Worm (Caenorhabditis elegans) whole organism, L2 larva: Measurements from ENCODE around the gene hpo-28.

ENCODE experiments used
- aly-2 ChIP-seq: fragments of 150-350 bp; optimal IDR thresholded peaks from 2 replicates; lab custom pipeline; 2014; ENCODE audit warnings: missing biosample characterization, missing genetic modification characterization
- elt-1 ChIP-seq: fragments of 150-350 bp; optimal IDR thresholded peaks from 2 replicates; lab custom pipeline; 2014; ENCODE audit warnings: missing biosample characterization, missing genetic modification characterization
- lin-13 ChIP-seq: fragments of 150-350 bp; optimal IDR thresholded peaks from 2 replicates; lab custom pipeline; 2014; ENCODE audit warnings: missing biosample characterization, missing genetic modification reagents, missing genetic modification characterization
- lsy-2 ChIP-seq, 2 experiments: fragments of 150-350 bp in 1 of 2; sonication (generic microtip) in 1 of 2; optimal IDR thresholded peaks; 2 replicates each; lab custom pipeline; 2014 to 2017; ENCODE audit warnings: missing biosample characterization in 2 of 2, missing genetic modification characterization in 2 of 2
- nhr-237 ChIP-seq: fragments of 150-350 bp; optimal IDR thresholded peaks from 2 replicates; lab custom pipeline; 2014; ENCODE audit warnings: missing biosample characterization, missing genetic modification characterization
- nhr-77 ChIP-seq: fragments of 150-350 bp; optimal IDR thresholded peaks from 2 replicates; lab custom pipeline; 2014; ENCODE audit warnings: missing biosample characterization, missing genetic modification characterization
- skn-1 ChIP-seq: sonication (generic microtip); optimal IDR thresholded peaks from 2 replicates; lab custom pipeline; 2017; ENCODE audit warnings: missing biosample characterization, missing genetic modification characterization
- unc-55 ChIP-seq: fragments of 150-350 bp; sonication (generic microtip); optimal IDR thresholded peaks from 3 replicates; lab custom pipeline; 2014; ENCODE audit warnings: missing biosample characterization, missing genetic modification reagents, missing genetic modification characterization
- unc-62 ChIP-seq: fragments of 150-350 bp; optimal IDR thresholded peaks from 2 replicates; lab custom pipeline; 2014; ENCODE audit warnings: missing biosample characterization, missing genetic modification reagents, missing genetic modification characterization
- ztf-4 ChIP-seq: fragments of 150-350 bp; optimal IDR thresholded peaks from 2 replicates; lab custom pipeline; 2014; ENCODE audit warnings: missing biosample characterization, missing genetic modification characterization

ce11 chrIII:5721488-5721887, 12.4 kb upstream of the hpo-28 start:
- no peak for TF ChIP-seq lin-13 (GFP tag; lab: Kevin White, UChicago)
- no peak for TF ChIP-seq aly-2 (tag; lab: Kevin White, UChicago)
- no peak for TF ChIP-seq ztf-4 (tag; lab: Kevin White, UChicago)
- no peak for TF ChIP-seq skn-1 (tag; lab: Kevin White, UChicago)
- TF ChIP-seq unc-62 = no peak
- TF ChIP-seq lsy-2 (tag; optimal IDR thresholded peaks at IDR 0.05; lab: Kevin White, UChicago) = no peak
- TF ChIP-seq nhr-237 = no peak
- no peak for TF ChIP-seq unc-55 (GFP tag; lab: Kevin White, UChicago)
- TF ChIP-seq elt-1 (tag; lab: Kevin White, UChicago) = no peak
- no peak for TF ChIP-seq nhr-77 (tag; lab: Kevin White, UChicago)
